Fruit fly (Drosophila melanogaster): ENCODE measurements around the gene CG5122.

Gene CG5122

dm6 chr2L:13164994-13165801, 34.8 kb downstream of the CG5122 start, which contains the start of gene Sirt1 (continued):
- peak; percentile 46 for TF ChIP-seq Mad (GFP tag; optimal IDR thresholded peaks at IDR 0.05)
- TF ChIP-seq Antp (GFP tag; optimal IDR thresholded peaks at IDR 0.05) = peak; percentile 31
- TF ChIP-seq wdn (GFP tag; IDR thresholded peaks at IDR 0.05) = peak; percentile 66
- TF ChIP-seq CG14050 (GFP tag; IDR thresholded peaks at IDR 0.05) = 0 out of 3 replicates have a peak, but pooled peaks have one; percentile 47
- TF ChIP-seq CG11696 (GFP tag; IDR thresholded peaks at IDR 0.05) = 0 out of 2 replicates have a peak, but pooled peaks have one; percentile 35
- peak; percentile 85 for TF ChIP-seq CG2120 (GFP tag; optimal IDR thresholded peaks at IDR 0.05)
- TF ChIP-seq CG14667 (GFP tag; IDR thresholded peaks at IDR 0.05) = peak; percentile 73
- TF ChIP-seq Dp (GFP tag; optimal IDR thresholded peaks at IDR 0.05) = no peak
- TF ChIP-seq row (GFP tag; IDR thresholded peaks at IDR 0.05) = peak; percentile 93
- TF ChIP-seq nmo (GFP tag; optimal IDR thresholded peaks at IDR 0.05) = peak; percentile 95
- TF ChIP-seq dati (GFP tag; IDR thresholded peaks at IDR 0.05) = no peak
- peak; percentile 85 for TF ChIP-seq Nf-YC (tag; optimal IDR thresholded peaks at IDR 0.05)
- TF ChIP-seq HLH3B (GFP tag; IDR thresholded peaks at IDR 0.05) = peak; percentile 63; the same call in 1 of the 2 replicates
- TF ChIP-seq CG7963 (GFP tag; IDR thresholded peaks at IDR 0.05; ENCODE audit: partially characterized antibody) = no peak
- no peak for TF ChIP-seq Kr (GFP tag; optimal IDR thresholded peaks at IDR 0.05)
- 0 out of 3 replicates have a peak, but pooled peaks have one; percentile 36 for TF ChIP-seq CG6175 (GFP tag; IDR thresholded peaks at IDR 0.05)
- peak; percentile 92 for TF ChIP-seq Xbp1 (GFP tag; optimal IDR thresholded peaks at IDR 0.05)
- TF ChIP-seq CG17568 (GFP tag; optimal IDR thresholded peaks at IDR 0.05) = peak; percentile 35
- TF ChIP-seq wor (GFP tag; IDR thresholded peaks at IDR 0.05) = peak; percentile 75
- peak; percentile 78 for TF ChIP-seq sisA (GFP tag; IDR thresholded peaks at IDR 0.05)
- peak; percentile 73 for TF ChIP-seq CG13894 (tag; optimal IDR thresholded peaks at IDR 0.05)
- TF ChIP-seq gfzf (GFP tag; optimal IDR thresholded peaks at IDR 0.05) = peak; percentile 82
- peak; percentile 75 for TF ChIP-seq croc (GFP tag; conservative IDR thresholded peaks at IDR 0.05)
- no peak for TF ChIP-seq psq (GFP tag; optimal IDR thresholded peaks at IDR 0.05)
- TF ChIP-seq onecut (GFP tag; IDR thresholded peaks at IDR 0.05) = peak; percentile 51
- no peak for TF ChIP-seq hb (GFP tag; IDR thresholded peaks at IDR 0.05; ENCODE audit: partially characterized antibody)
- TF ChIP-seq Fer3 (tag; optimal IDR thresholded peaks at IDR 0.05) = peak; percentile 78
- TF ChIP-seq D (optimal IDR thresholded peaks at IDR 0.05) = no peak
- peak; percentile 79 for TF ChIP-seq D (GFP tag; optimal IDR thresholded peaks at IDR 0.05)
- TF ChIP-seq ro (GFP tag; IDR thresholded peaks at IDR 0.05) = peak; percentile 66; the same call in 1 of the 2 replicates
- peak; percentile 57; the same call in 1 of the 2 replicates for TF ChIP-seq CG11247 (GFP tag; IDR thresholded peaks at IDR 0.05)
- TF ChIP-seq Elba2 (GFP tag; optimal IDR thresholded peaks at IDR 0.05) = peak; percentile 73
- TF ChIP-seq CG2129 (GFP tag; IDR thresholded peaks at IDR 0.05; ENCODE audit: partially characterized antibody) = no peak
- peak; percentile 84 for TF ChIP-seq tgo (GFP tag; IDR thresholded peaks at IDR 0.05)
- peak; percentile 78 for TF ChIP-seq CG30020 (tag; optimal IDR thresholded peaks at IDR 0.05)
- TF ChIP-seq CG10366 (GFP tag; IDR thresholded peaks at IDR 0.05) = peak; percentile 61
- peak; percentile 84 for TF ChIP-seq CG32532 (GFP tag; IDR thresholded peaks at IDR 0.05)
- peak; percentile 66 for TF ChIP-seq Mrtf (GFP tag; IDR thresholded peaks at IDR 0.05)
- TF ChIP-seq Spps (tag; optimal IDR thresholded peaks at IDR 0.05) = peak; percentile 58
- TF ChIP-seq bcd (GFP tag; optimal IDR thresholded peaks at IDR 0.05) = peak; percentile 91
- TF ChIP-seq D19A (tag; optimal IDR thresholded peaks at IDR 0.05) = no peak
- no peak for TF ChIP-seq bigmax (GFP tag; optimal IDR thresholded peaks at IDR 0.05)
- peak; percentile 42; the same call in 1 of the 2 replicates for TF ChIP-seq CG17328 (GFP tag; IDR thresholded peaks at IDR 0.05)
- TF ChIP-seq lmd (GFP tag; IDR thresholded peaks at IDR 0.05) = peak; percentile 90
- TF ChIP-seq CG11398 (GFP tag; optimal IDR thresholded peaks at IDR 0.05) = no peak
- peak; percentile 52 for TF ChIP-seq pho (GFP tag; optimal IDR thresholded peaks at IDR 0.05)
- peak; percentile 88 for TF ChIP-seq CG10209 (GFP tag; optimal IDR thresholded peaks at IDR 0.05)
- TF ChIP-seq Sox102F (GFP tag; optimal IDR thresholded peaks at IDR 0.05) = peak; percentile 82
- TF ChIP-seq ham (GFP tag; IDR thresholded peaks at IDR 0.05) = no peak
- peak; percentile 49 for TF ChIP-seq CG10431 (GFP tag; optimal IDR thresholded peaks at IDR 0.05)
